Fruit fly (Drosophila melanogaster) whole organism: Measurements from ENCODE around the gene CG14683.

Source experiments
- CG8478 ChIP-seq: fragments of >200 bp; optimal IDR thresholded peaks from 2 replicates; lab custom pipeline; 2018; ENCODE audit warnings: inconsistent platforms
- Dll ChIP-seq: fragments of >200 bp; optimal IDR thresholded peaks from 2 replicates; lab custom pipeline; 2017
- EcR ChIP-seq, 2 experiments: fragments of >200 bp; optimal IDR thresholded peaks; 2 replicates each; lab custom pipeline; 2017; ENCODE audit warnings: missing biosample characterization in 2 of 2, missing genetic modification characterization in 2 of 2, missing genetic modification reagents in 2 of 2
- pan ChIP-seq: fragments of >200 bp; optimal IDR thresholded peaks from 2 replicates; lab custom pipeline; 2017
- psq ChIP-seq: fragments of >200 bp; optimal IDR thresholded peaks from 2 replicates; lab custom pipeline; 2017
- usp ChIP-seq: fragments of >200 bp; optimal IDR thresholded peaks from 2 replicates; lab custom pipeline; 2017; ENCODE audit warnings: missing biosample characterization, missing genetic modification characterization, mixed read lengths

Gene CG14683

DNA sequence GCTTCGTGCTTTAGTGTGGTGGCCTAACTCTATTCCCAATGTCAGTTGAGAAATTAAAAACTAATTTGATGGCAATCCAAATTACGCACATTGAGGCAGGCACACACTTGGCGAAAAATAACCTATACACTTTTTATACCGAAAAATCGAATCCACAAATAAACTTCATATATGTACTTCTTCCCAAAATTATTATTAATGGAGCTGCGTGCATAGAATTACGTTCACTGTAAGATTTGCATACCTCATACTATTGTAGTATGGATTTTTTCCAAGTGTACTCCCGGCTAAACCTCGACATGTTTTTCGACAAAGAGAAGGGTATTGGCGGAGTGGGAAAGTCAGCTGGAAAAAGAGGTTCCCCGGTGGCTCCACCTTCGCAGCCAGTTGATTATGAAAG, 12.2 kb upstream of the CG14683 start:
- TF ChIP-seq pan (lab: Kevin White, UChicago) = no peak

dm6 chr3R:10686307-10687094, 9.9 kb upstream of the CG14683 start, which contains the start of gene Skel:
Gene Skel (plus strand): TSS chr3R:10686943.
- TF ChIP-seq CG8478 (lab: Kevin White, UChicago) (no peak), psq (no peak), Dll (no peak), pan (lab: Kevin White, UChicago) (no peak), EcR (GFP tag; optimal IDR thresholded peaks at IDR 0.05; lab: Kevin White, UChicago) (no peak), usp (GFP tag; lab: Kevin White, UChicago) (no peak)

dm6 chr3R:10687312-10687711, 9.1 kb upstream of the CG14683 start:
- TF ChIP-seq psq (no peak), EcR (GFP tag; optimal IDR thresholded peaks at IDR 0.05; lab: Kevin White, UChicago) (no peak), Dll (no peak), usp (GFP tag; lab: Kevin White, UChicago) (no peak), CG8478 (lab: Kevin White, UChicago) (no peak)

DNA sequence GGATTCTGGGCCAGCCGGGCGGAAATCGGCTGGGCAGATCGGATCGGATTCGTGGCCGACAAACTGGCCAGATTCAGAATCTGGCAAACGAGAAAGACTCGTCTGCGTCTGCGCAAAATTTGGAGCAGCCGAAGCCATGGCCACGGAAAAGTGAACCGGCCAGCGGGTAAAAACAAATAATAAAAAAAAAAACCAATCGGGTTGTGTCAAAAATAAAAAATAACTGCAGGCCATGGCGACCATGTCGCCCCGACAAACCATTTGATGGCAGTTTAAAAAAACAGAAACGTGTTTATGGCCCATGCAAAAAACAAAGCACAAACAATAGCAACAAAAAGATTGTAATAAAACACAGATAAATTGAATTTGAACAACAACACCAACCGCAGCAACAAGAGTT, 8.3 kb upstream of the CG14683 start:
- no peak for TF ChIP-seq CG8478 (lab: Kevin White, UChicago)
- no peak for TF ChIP-seq Dll
- TF ChIP-seq usp (GFP tag; lab: Kevin White, UChicago) = no peak
- TF ChIP-seq pan (lab: Kevin White, UChicago) = no peak
- TF ChIP-seq EcR (GFP tag; optimal IDR thresholded peaks at IDR 0.05; lab: Kevin White, UChicago) = no peak
- TF ChIP-seq psq = no peak

- TF ChIP-seq psq = no peak
These were observed 7.6 kb upstream of the CG14683 start for dm6 chr3R:10688835-10689234.

- TF ChIP-seq CG8478 (lab: Kevin White, UChicago) (no peak), Dll (no peak), EcR (GFP tag; optimal IDR thresholded peaks at IDR 0.05; lab: Kevin White, UChicago) (no peak), usp (GFP tag; lab: Kevin White, UChicago) (no peak), psq (no peak), pan (lab: Kevin White, UChicago) (no peak)
These were observed 2.8 kb downstream of the CG14683 start for dm6 chr3R:10699020-10699951.

DNA sequence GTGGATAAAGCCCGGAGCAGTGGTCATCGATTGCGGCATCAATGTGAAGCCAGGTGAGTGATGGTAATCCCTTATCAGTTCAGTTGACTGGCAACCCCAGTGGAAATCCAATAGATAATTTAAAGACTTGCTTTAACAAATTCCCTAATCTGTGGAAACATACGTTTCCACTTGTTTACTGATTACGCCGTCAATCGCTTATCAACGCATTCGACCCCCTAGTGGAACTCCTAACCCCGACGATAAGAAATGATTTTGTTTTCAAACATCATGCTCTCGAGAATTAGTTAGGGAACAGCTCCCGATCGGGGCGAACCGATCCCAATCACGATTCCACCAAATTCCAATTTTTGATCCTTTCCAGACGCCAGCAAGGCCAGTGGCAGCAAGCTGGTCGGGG, 4.2 kb downstream of the CG14683 start:
- TF ChIP-seq pan (lab: Kevin White, UChicago) (no peak), psq (no peak), Dll (no peak), EcR (GFP tag; optimal IDR thresholded peaks at IDR 0.05; lab: Kevin White, UChicago) (no peak), CG8478 (lab: Kevin White, UChicago) (no peak), usp (GFP tag; lab: Kevin White, UChicago) (no peak)

DNA sequence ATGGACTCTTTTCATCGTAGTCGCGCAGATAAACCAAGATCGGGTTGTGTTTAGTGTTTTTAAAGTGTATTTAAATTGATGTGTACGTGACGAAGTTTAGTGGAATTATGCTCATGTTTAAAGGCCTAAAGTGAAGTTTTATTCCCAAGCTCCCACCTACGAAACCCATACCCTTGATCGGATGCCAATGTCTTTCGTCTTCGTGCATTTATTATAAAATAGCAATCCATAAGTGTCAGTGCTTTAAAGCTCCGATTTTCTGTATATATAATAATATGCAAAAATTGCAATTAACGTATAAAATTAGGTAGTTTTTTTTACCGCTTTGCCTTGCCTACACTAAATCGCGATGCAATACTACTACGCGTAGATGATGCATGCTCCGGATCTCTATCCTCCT, 8.5 kb downstream of the CG14683 start, which contains the start of gene CG31391:
Gene CG31391, minus strand, starts transcription at position 101 of the 400 bp plus-strand sequence.
- TF ChIP-seq CG8478 (lab: Kevin White, UChicago) (no peak), psq (no peak), pan (lab: Kevin White, UChicago) (no peak), Dll (no peak), usp (GFP tag; lab: Kevin White, UChicago) (no peak), EcR (GFP tag; optimal IDR thresholded peaks at IDR 0.05; lab: Kevin White, UChicago) (no peak)

DNA sequence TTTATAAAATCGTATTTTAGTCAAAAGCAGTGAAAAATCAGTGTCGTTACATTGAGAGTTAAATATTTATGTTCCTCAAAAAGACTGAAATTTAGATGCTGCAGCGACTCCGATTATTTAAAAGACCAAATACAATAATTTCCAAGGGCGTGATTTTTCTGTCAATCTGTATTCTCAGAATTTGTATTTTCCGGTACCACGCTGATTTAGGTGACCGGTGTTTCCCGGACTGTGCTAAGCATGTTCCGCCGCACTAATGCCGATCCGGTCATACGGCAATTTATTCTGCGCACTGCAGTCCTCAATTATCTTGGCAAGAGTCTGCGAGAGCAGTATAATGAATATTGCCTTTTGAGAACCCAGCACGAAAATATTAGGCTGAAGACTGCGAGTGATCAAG, 10.3 kb downstream of the CG14683 start, which contains the start of the genes CG31467 and CG14684:
Gene CG31467, minus strand, starts transcription at position 101 of the 400 bp plus-strand sequence.
Gene CG14684, plus strand, starts transcription at position 212 of the 400 bp plus-strand sequence.
- TF ChIP-seq pan (lab: Kevin White, UChicago) (no peak), EcR (GFP tag; optimal IDR thresholded peaks at IDR 0.05; lab: Kevin White, UChicago) (no peak), CG8478 (lab: Kevin White, UChicago) (no peak), psq (no peak), Dll (no peak), usp (GFP tag; lab: Kevin White, UChicago) (no peak)

- no peak for TF ChIP-seq Dll
- TF ChIP-seq psq = no peak
- no peak for TF ChIP-seq CG8478 (lab: Kevin White, UChicago)
- TF ChIP-seq EcR (GFP tag; optimal IDR thresholded peaks at IDR 0.05; lab: Kevin White, UChicago) = no peak
- no peak for TF ChIP-seq pan (lab: Kevin White, UChicago)
- no peak for TF ChIP-seq usp (GFP tag; lab: Kevin White, UChicago)
These were observed 11.7 kb downstream of the CG14683 start, which contains the start of gene CG31278 for dm6 chr3R:10708169-10708568. Gene CG31278 (minus strand): TSS chr3R:10708340.

- TF ChIP-seq EcR (GFP tag; optimal IDR thresholded peaks at IDR 0.05; lab: Kevin White, UChicago) (no peak), usp (GFP tag; lab: Kevin White, UChicago) (no peak), pan (lab: Kevin White, UChicago) (no peak), CG8478 (lab: Kevin White, UChicago) (no peak), Dll (no peak), psq (no peak)
These were observed 12.8 kb downstream of the CG14683 start, which contains the start of gene CG31373 for dm6 chr3R:10709264-10709663. Gene CG31373 (minus strand): TSS chr3R:10709364.

DNA sequence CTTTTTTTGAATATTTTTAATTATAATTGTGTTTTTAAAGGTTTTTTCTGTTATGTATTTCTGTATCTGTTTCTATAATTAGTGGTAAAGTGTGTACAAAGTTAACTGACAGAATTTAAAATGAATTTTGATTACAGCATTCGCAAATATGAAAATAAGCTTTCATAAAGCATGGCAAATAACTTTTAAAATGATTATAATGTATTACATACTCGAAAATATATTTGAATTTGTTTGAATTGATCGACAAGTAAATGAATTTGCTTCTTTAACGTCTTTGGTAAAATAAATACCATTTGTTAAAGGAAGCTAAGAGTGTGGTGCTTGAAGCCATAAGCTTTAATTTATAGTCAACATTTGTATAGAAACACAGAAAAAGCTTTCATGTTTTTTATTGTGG, 14.7 kb downstream of the CG14683 start, which contains the start of gene CG14689:
Gene CG14689, minus strand, starts transcription at position 101 of the 400 bp plus-strand sequence.
- TF ChIP-seq Dll = no peak
- TF ChIP-seq psq = no peak
- TF ChIP-seq CG8478 (lab: Kevin White, UChicago) = no peak
- TF ChIP-seq pan (lab: Kevin White, UChicago) = no peak
- no peak for TF ChIP-seq usp (GFP tag; lab: Kevin White, UChicago)
- TF ChIP-seq EcR (GFP tag; optimal IDR thresholded peaks at IDR 0.05; lab: Kevin White, UChicago) = no peak
